Fruit fly (Drosophila melanogaster): Measurements from ENCODE around the gene RpL26.

Gene RpL26

DNA sequence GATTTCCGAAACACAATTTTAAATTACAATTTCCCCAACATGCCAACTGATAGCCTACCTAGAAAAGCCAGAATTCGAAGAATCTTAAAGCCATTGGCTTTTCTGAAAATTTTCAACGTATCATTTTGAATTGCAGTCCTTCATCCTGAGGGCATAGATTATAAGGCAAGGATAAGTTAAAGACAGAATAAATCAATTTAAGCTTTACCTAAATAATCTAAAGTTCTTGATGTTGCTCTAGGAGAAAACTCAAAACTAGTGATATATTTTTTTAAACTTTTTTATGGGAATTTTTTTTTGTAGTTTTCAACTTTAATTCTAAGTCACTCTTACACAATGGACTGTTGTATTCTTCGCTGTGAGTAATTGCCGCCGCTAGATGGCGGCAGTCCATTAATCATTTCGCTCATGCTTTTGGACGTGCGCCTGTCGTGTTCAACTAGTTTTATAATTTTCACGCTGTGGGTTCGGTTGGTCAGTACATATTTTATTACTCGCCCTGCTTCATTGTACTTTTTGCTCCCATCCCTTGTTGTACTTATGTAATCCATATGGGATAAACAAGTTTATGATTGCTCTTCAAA lies 15.5 kb downstream of the RpL26 start, which contains the start of gene COX6AL2:
COX6AL2 (minus strand) TSS at position 51 of the 584 bp plus-strand sequence.
- TF ChIP-seq Clk (GFP tag; optimal IDR thresholded peaks at IDR 0.05), result no peak
- no peak for TF ChIP-seq cic (GFP tag; optimal IDR thresholded peaks at IDR 0.05)
- TF ChIP-seq tj (GFP tag; optimal IDR thresholded peaks at IDR 0.05), result no peak
- TF ChIP-seq kay (GFP tag; ENCODE audit: borderline replicate concordance), result no peak

DNA sequence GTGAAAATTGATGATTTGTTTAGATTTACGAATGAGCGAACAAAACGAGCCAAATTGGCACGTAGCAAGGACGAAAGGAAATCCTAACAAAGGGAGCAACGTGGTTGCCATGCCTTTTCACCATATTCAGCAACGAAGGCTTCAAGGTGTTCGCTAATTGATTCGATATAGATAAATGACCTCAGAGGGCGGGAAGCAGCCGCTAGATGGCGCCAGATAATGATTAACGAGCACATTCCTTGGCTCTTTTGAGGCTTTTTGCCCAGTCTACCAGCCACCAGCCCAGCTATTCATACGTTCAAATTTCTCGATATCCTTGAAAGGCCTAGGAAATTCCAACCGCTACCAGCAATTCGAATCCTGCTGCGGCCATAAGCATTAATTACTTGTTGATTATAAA lies 17.8 kb downstream of the RpL26 start:
- TF ChIP-seq CG7045 (GFP tag; optimal IDR thresholded peaks at IDR 0.05) (no peak), pad (GFP tag; optimal IDR thresholded peaks at IDR 0.05) (no peak), CG12768 (GFP tag; optimal IDR thresholded peaks at IDR 0.05) (no peak), cic (GFP tag; optimal IDR thresholded peaks at IDR 0.05) (no peak), Clk (GFP tag; optimal IDR thresholded peaks at IDR 0.05) (no peak)

DNA sequence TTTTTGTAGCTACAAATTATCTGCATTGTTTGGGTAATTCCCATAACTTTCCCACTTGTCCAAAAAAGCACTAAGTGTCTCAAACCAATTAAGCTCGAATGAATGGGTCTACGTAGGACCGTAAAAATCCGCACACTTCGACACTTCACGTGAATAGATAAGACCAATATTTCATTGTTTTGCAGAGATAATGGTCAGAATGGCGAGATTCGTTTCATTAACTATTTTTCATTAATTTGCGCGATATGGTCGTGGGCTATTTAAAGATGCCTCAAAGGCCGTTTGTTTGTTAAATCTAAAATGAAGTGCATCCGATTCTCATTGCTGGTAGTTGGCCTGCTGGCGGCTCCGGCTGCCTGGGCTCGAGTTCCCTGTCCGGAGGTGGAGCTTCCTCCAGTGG lies 18.6 kb downstream of the RpL26 start, which contains the start of gene CG6839:
CG6839 (plus strand) TSS at position 301 of the 400 bp plus-strand sequence.
- no peak for TF ChIP-seq CG1620 (GFP tag; optimal IDR thresholded peaks at IDR 0.05)
- TF ChIP-seq Crg-1 (GFP tag; optimal IDR thresholded peaks at IDR 0.05), result no peak
- TF ChIP-seq cic (GFP tag; optimal IDR thresholded peaks at IDR 0.05), result peak; percentile 51
- no peak for TF ChIP-seq ovo (GFP tag; optimal IDR thresholded peaks at IDR 0.05)
- no peak for TF ChIP-seq CG14711 (tag; optimal IDR thresholded peaks at IDR 0.05)
- TF ChIP-seq tj (GFP tag; optimal IDR thresholded peaks at IDR 0.05), result no peak
- no peak for TF ChIP-seq CG7101 (tag; optimal IDR thresholded peaks at IDR 0.05)
- no peak for TF ChIP-seq CG5204 (GFP tag; optimal IDR thresholded peaks at IDR 0.05)

dm6 chr3L:18920219-18920618 lies 21.5 kb downstream of the RpL26 start, which contains the start of gene CG18223:
CG18223 (minus strand) TSS chr3L:18920319.
- TF ChIP-seq ovo (GFP tag; optimal IDR thresholded peaks at IDR 0.05) (no peak), CG12768 (GFP tag; optimal IDR thresholded peaks at IDR 0.05) (no peak), CG11617 (GFP tag; optimal IDR thresholded peaks at IDR 0.05) (no peak), tj (GFP tag; optimal IDR thresholded peaks at IDR 0.05) (no peak), CG5204 (GFP tag; optimal IDR thresholded peaks at IDR 0.05) (no peak), cic (GFP tag; optimal IDR thresholded peaks at IDR 0.05) (no peak), Crg-1 (GFP tag; optimal IDR thresholded peaks at IDR 0.05) (no peak), kay (GFP tag; ENCODE audit: borderline replicate concordance) (no peak), pad (GFP tag; optimal IDR thresholded peaks at IDR 0.05) (no peak), cnc (optimal IDR thresholded peaks at IDR 0.05) (no peak), Hr96 (GFP tag; optimal IDR thresholded peaks at IDR 0.05) (no peak), toe (GFP tag; optimal IDR thresholded peaks at IDR 0.05) (no peak), CG7045 (GFP tag; optimal IDR thresholded peaks at IDR 0.05) (no peak), Mnt (GFP tag; optimal IDR thresholded peaks at IDR 0.05) (no peak)

- no peak for TF ChIP-seq ovo (GFP tag; optimal IDR thresholded peaks at IDR 0.05)
These were observed 23.4 kb downstream of the RpL26 start, which contains the start of gene CG3819 for dm6 chr3L:18922086-18922485. CG3819 (minus strand) TSS chr3L:18922108.

DNA sequence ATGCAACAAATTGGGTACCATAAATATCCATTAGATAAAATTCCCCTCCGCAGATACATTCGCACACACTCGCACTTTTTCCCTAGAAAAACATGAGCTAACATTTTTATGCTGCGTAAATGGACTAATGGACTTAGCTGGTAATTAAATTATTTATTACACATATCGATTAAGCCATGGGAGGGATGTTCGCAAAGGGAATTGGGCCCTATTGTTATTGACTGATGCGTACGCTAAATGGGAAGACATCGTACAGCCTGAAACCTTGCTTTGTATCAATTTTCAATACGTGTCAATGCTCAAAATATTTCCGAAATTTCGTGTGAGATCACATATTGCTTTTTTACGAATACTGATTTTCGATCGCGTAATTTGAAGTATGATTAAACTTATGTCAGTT lies 26.1 kb downstream of the RpL26 start, which contains the start of gene CG43049:
CG43049 (plus strand) TSS at position 301 of the 400 bp plus-strand sequence.
- no peak for TF ChIP-seq CG1620 (GFP tag; optimal IDR thresholded peaks at IDR 0.05)
- TF ChIP-seq kay (GFP tag; ENCODE audit: borderline replicate concordance), result peak; percentile 52

DNA sequence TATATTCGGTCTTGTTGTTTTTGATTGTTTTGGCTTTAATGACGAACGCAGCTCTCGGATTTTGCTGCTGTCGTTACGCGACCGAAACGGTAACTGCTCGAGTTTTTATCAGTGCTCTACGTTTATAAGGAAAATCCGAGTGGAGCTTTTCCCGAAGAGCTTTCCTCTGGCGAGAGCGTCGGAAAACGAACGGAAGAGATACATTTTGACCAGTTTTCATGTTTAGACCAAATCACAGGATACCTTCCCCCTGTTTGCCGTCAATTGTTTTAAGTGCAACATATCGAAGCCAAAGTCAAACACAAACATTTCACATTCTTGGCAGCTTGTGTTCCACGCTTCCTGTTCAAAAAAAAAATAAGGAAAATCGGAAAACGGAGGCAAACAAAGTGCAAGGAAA lies 47.3 kb downstream of the RpL26 start, which contains the start of gene CG32204:
CG32204 (minus strand) TSS at position 101 of the 400 bp plus-strand sequence.
- TF ChIP-seq bab1 (GFP tag; optimal IDR thresholded peaks at IDR 0.05) (no peak), Hr96 (GFP tag; optimal IDR thresholded peaks at IDR 0.05) (no peak), ovo (GFP tag; optimal IDR thresholded peaks at IDR 0.05) (no peak), toe (GFP tag; optimal IDR thresholded peaks at IDR 0.05) (no peak), CG12768 (GFP tag; optimal IDR thresholded peaks at IDR 0.05) (no peak), CG7045 (GFP tag; optimal IDR thresholded peaks at IDR 0.05) (no peak)

dm6 chr3L:18946956-18947355 lies 48.3 kb downstream of the RpL26 start:
- TF ChIP-seq toe (GFP tag; optimal IDR thresholded peaks at IDR 0.05) (no peak), CG14711 (tag; optimal IDR thresholded peaks at IDR 0.05) (no peak), CG1620 (GFP tag; optimal IDR thresholded peaks at IDR 0.05) (no peak), tj (GFP tag; optimal IDR thresholded peaks at IDR 0.05) (no peak), cnc (optimal IDR thresholded peaks at IDR 0.05) (no peak), bab1 (GFP tag; optimal IDR thresholded peaks at IDR 0.05) (no peak), CG7101 (tag; optimal IDR thresholded peaks at IDR 0.05) (no peak), kay (GFP tag; ENCODE audit: borderline replicate concordance) (no peak), CG7045 (GFP tag; optimal IDR thresholded peaks at IDR 0.05) (no peak)

Measured in whole organism, adult.